Fruit fly (Drosophila melanogaster): ENCODE measurements around the gene Mrgn1.

The Mrgn1 gene

dm6 chrX:13679565-13679964 is 42.2 kb downstream of the Mrgn1 start (continued):
- TF ChIP-seq Sox15 (GFP tag; optimal IDR thresholded peaks at IDR 0.05) (peak; percentile 27), fd59A (GFP tag; optimal IDR thresholded peaks at IDR 0.05) (peak; percentile 38), vri (GFP tag; optimal IDR thresholded peaks at IDR 0.05) (peak; percentile 59), CG8632 (GFP tag; optimal IDR thresholded peaks at IDR 0.05) (peak; percentile 76), CG15336 (GFP tag; IDR thresholded peaks at IDR 0.05) (peak; percentile 71), Met (GFP tag; optimal IDR thresholded peaks at IDR 0.05) (peak; percentile 76), Hr38 (GFP tag; optimal IDR thresholded peaks at IDR 0.05) (no peak), CG9139 (GFP tag; optimal IDR thresholded peaks at IDR 0.05) (no peak), Hr4 (GFP tag; optimal IDR thresholded peaks at IDR 0.05) (peak; percentile 58), fkh (GFP tag; optimal IDR thresholded peaks at IDR 0.05) (peak; percentile 14), CG4318 (GFP tag; optimal IDR thresholded peaks at IDR 0.05) (peak; percentile 46), fd85E (GFP tag; optimal IDR thresholded peaks at IDR 0.05) (no peak), CG32006 (GFP tag; optimal IDR thresholded peaks at IDR 0.05) (peak; percentile 64), CG8319 (GFP tag; optimal IDR thresholded peaks at IDR 0.05) (peak; percentile 26), Blimp-1 (GFP tag; optimal IDR thresholded peaks at IDR 0.05) (no peak), dac (GFP tag; optimal IDR thresholded peaks at IDR 0.05) (no peak), Eip78C (GFP tag) (peak; percentile 85), pdm3 (GFP tag; optimal IDR thresholded peaks at IDR 0.05) (peak; percentile 71), eg (GFP tag; IDR thresholded peaks at IDR 0.05) (peak; percentile 44; the same call in 2 of the 3 replicates)

dm6 chrX:13677970-13678490 is 43.7 kb downstream of the Mrgn1 start:
- TF ChIP-seq vri (GFP tag; optimal IDR thresholded peaks at IDR 0.05) (peak; percentile 49), CG31627 (GFP tag; optimal IDR thresholded peaks at IDR 0.05) (no peak), svp (GFP tag) (peak; percentile 67)

dm6 chrX:13676458-13676944 is 45.3 kb downstream of the Mrgn1 start, which contains the start of gene CG11162:
CG11162 (plus strand) TSS chrX:13676894.
- TF ChIP-seq CG6854 (GFP tag; optimal IDR thresholded peaks at IDR 0.05): no peak
- no peak for TF ChIP-seq Met (GFP tag; optimal IDR thresholded peaks at IDR 0.05)
- TF ChIP-seq vri (GFP tag; optimal IDR thresholded peaks at IDR 0.05): peak; percentile 3

DNA sequence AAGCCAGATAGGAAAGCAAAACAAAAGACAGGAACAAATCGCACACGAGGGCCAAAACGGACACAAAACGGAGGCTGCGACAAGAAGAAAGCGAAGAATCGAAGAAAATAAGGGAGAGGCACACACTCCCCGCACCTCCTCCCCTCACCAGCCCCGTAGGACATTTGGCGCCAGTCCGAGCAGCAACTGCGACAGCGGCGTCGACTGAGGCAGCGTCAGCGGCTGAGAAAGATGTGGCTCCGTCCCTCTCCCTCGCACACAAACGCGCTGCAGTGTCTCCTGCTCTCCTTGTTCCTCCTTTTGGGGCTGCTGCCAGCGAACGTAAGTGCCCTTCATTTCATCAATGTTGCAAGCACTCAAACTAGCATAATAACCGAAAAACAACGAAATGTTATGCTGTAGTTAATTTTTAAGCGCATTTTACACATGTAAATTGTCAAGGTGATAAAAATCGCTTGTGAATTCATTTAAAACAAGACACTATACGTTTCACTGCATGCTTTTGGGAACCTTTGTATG is 51.4 kb downstream of the Mrgn1 start:
- TF ChIP-seq CG15336 (GFP tag; IDR thresholded peaks at IDR 0.05) (no peak), CG8319 (GFP tag; optimal IDR thresholded peaks at IDR 0.05) (no peak), CG31627 (GFP tag; optimal IDR thresholded peaks at IDR 0.05) (no peak), CG4318 (GFP tag; optimal IDR thresholded peaks at IDR 0.05) (no peak), CG6163 (GFP tag; IDR thresholded peaks at IDR 0.05) (no peak), Eip93F (GFP tag; optimal IDR thresholded peaks at IDR 0.05) (no peak), CG3032 (tag; optimal IDR thresholded peaks at IDR 0.05) (no peak), fkh (GFP tag; optimal IDR thresholded peaks at IDR 0.05) (no peak), Hr39 (GFP tag; optimal IDR thresholded peaks at IDR 0.05) (no peak), topi (GFP tag; optimal IDR thresholded peaks at IDR 0.05) (no peak), Lpt (GFP tag; optimal IDR thresholded peaks at IDR 0.05) (no peak), Gug (GFP tag; IDR thresholded peaks at IDR 0.05) (no peak), Eip78C (GFP tag) (no peak), CG6808 (GFP tag; optimal IDR thresholded peaks at IDR 0.05) (no peak), lz (GFP tag; optimal IDR thresholded peaks at IDR 0.05) (no peak)

DNA sequence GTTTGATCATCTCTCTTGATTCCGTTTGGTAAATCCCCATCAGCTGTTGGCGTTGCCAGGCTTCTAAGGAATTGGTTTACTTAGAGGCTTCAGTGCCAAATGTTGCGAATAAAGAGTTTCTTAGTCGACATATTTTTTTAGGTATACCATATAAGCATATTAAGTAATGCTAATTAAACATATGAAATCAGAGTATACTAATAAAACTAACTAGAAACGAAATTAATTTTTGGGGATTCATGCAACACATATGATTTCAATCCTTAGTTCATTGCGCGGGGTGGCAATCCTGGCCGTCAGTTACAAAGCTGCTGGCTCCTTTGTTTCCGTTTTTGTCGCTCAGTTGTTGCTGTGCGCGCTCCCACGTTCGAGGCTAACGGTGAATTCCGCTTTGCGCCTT is 52.4 kb downstream of the Mrgn1 start, which contains the start of gene CG15760:
TSS of gene CG15760 (plus strand) at position 334 of the 400 bp plus-strand sequence.
- TF ChIP-seq Eip75B (GFP tag; optimal IDR thresholded peaks at IDR 0.05) (no peak), CG11902 (GFP tag; optimal IDR thresholded peaks at IDR 0.05) (no peak), dac (GFP tag; optimal IDR thresholded peaks at IDR 0.05) (no peak), esn (GFP tag; optimal IDR thresholded peaks at IDR 0.05) (peak; percentile 14), Eip93F (GFP tag; optimal IDR thresholded peaks at IDR 0.05) (no peak), spab (GFP tag; optimal IDR thresholded peaks at IDR 0.05) (no peak), Sox102F (GFP tag; optimal IDR thresholded peaks at IDR 0.05) (no peak)
